Worm (Caenorhabditis elegans) whole organism, midembryonic: ENCODE data around the gene Y57E12B.4.

Experiments used
- T22C8.4 ChIP-seq: fragments of 200-800 bp; sonication (Bioruptor generic); IDR thresholded peaks from 2 replicates; pipeline ENCODE4 v1.3.6; 2022; ENCODE audit warnings: missing genetic modification characterization, missing compliant biosample characterization
- flt-1 ChIP-seq: fragments of 200-800 bp; sonication (Bioruptor generic); IDR thresholded peaks from 2 replicates; pipeline ENCODE4 v1.3.6; 2022; ENCODE audit warnings: missing genetic modification characterization, missing compliant biosample characterization
- klf-2 ChIP-seq: fragments of 200-800 bp; sonication (Bioruptor generic); conservative IDR thresholded peaks from 2 replicates; pipeline ENCODE4 v1.3.6; 2022; ENCODE audit warnings: missing genetic modification reagents, missing genetic modification characterization, missing compliant biosample characterization
- ztf-23 ChIP-seq: fragments of 200-800 bp; sonication (Bioruptor generic); IDR thresholded peaks from 2 replicates; pipeline ENCODE4 v1.3.6; 2022; ENCODE audit warnings: missing genetic modification reagents, missing genetic modification characterization, missing compliant biosample characterization
- ztf-29 ChIP-seq: fragments of 200-800 bp; sonication (Bioruptor generic); IDR thresholded peaks from 2 replicates; pipeline ENCODE4 v1.3.6; 2022; ENCODE audit warnings: missing genetic modification reagents, missing genetic modification characterization, missing compliant biosample characterization

- TF ChIP-seq flt-1 (GFP tag; lab: Robert Waterston, UW) = no peak
- TF ChIP-seq ztf-23 = no peak
- no peak for TF ChIP-seq ztf-29 (GFP tag; lab: Robert Waterston, UW)
- TF ChIP-seq klf-2 (GFP tag; lab: Robert Waterston, UW) = no peak
- no peak for TF ChIP-seq T22C8.4 (GFP tag; lab: Robert Waterston, UW)
These were observed 24.2 kb upstream of the Y57E12B.4 start, which contains the start of gene srx-59 for ce11 chrV:6971567-6971966.
